Worm (Caenorhabditis elegans) whole organism, L3 larva: ENCODE data around the gene Y17D7B.10.

ENCODE experiments used
- ZK546.5 ChIP-seq: sonication (generic microtip); optimal IDR thresholded peaks from 2 replicates; lab custom pipeline; 2017; ENCODE audit warnings: missing biosample characterization, missing genetic modification characterization
- ceh-82 ChIP-seq: fragments of 150-350 bp; optimal IDR thresholded peaks from 2 replicates; lab custom pipeline; 2014; ENCODE audit warnings: missing biosample characterization, missing genetic modification characterization
- ceh-9 ChIP-seq: sonication (generic microtip); optimal IDR thresholded peaks from 2 replicates; lab custom pipeline; 2018; ENCODE audit warnings: missing biosample characterization, missing genetic modification characterization
- daf-12 ChIP-seq: fragments of 150-350 bp; optimal IDR thresholded peaks from 2 replicates; lab custom pipeline; 2014; ENCODE audit warnings: missing biosample characterization, missing genetic modification reagents, missing genetic modification characterization
- egl-27 ChIP-seq: sonication (generic microtip); optimal IDR thresholded peaks from 4 replicates; lab custom pipeline; 2017; ENCODE audit warnings: missing biosample characterization, missing genetic modification reagents, missing genetic modification characterization
- egl-5 ChIP-seq: fragments of 150-350 bp; optimal IDR thresholded peaks from 2 replicates; lab custom pipeline; 2017; ENCODE audit warnings: missing biosample characterization, missing genetic modification reagents, missing genetic modification characterization, inconsistent platforms
- elt-2 ChIP-seq: sonication (generic microtip); optimal IDR thresholded peaks from 2 replicates; lab custom pipeline; 2016; ENCODE audit warnings: missing genetic modification reagents, mild to moderate bottlenecking, missing genetic modification characterization, missing compliant biosample characterization
- elt-3 ChIP-seq, 3 experiments: fragments of 150-350 bp in 1 of 3; sonication (generic microtip) in 2 of 3; optimal IDR thresholded peaks; 2 replicates in 2 of 3; 4 replicates in 1 of 3; lab custom pipeline; 2014 to 2017; ENCODE audit warnings: missing biosample characterization in 3 of 3, missing genetic modification characterization in 3 of 3
- fkh-10 ChIP-seq: sonication (generic microtip); optimal IDR thresholded peaks from 2 replicates; lab custom pipeline; 2017; ENCODE audit warnings: missing biosample characterization, missing genetic modification reagents, missing genetic modification characterization
- fkh-2 ChIP-seq: fragments of 150-350 bp; optimal IDR thresholded peaks from 2 replicates; lab custom pipeline; 2014; ENCODE audit warnings: missing biosample characterization, missing genetic modification reagents, missing genetic modification characterization
- hmg-11 ChIP-seq: sonication (generic microtip); optimal IDR thresholded peaks from 2 replicates; lab custom pipeline; 2016; ENCODE audit warnings: missing genetic modification characterization, missing compliant biosample characterization
- lin-15B ChIP-seq: fragments of 150-350 bp; optimal IDR thresholded peaks from 2 replicates; lab custom pipeline; 2014; ENCODE audit warnings: missing biosample characterization, missing genetic modification characterization
- lin-39 ChIP-seq: fragments of 150-350 bp; optimal IDR thresholded peaks from 2 replicates; lab custom pipeline; 2018; ENCODE audit warnings: missing biosample characterization, missing genetic modification reagents, missing genetic modification characterization
- lsy-12 ChIP-seq: sonication (generic microtip); optimal IDR thresholded peaks from 2 replicates; lab custom pipeline; 2016; ENCODE audit warnings: mild to moderate bottlenecking, missing genetic modification characterization, missing compliant biosample characterization
- mdl-1 ChIP-seq: fragments of 150-350 bp; optimal IDR thresholded peaks from 2 replicates; lab custom pipeline; 2014; ENCODE audit warnings: missing biosample characterization, missing genetic modification characterization
- mml-1 ChIP-seq: fragments of 150-350 bp; sonication (generic microtip); optimal IDR thresholded peaks from 3 replicates; lab custom pipeline; 2014; ENCODE audit warnings: missing biosample characterization, missing genetic modification characterization
- nfya-1 ChIP-seq: sonication (generic microtip); optimal IDR thresholded peaks from 2 replicates; lab custom pipeline; 2017; ENCODE audit warnings: missing genetic modification characterization, mild to moderate bottlenecking, missing compliant biosample characterization, antibody characterized with exemption, moderate library complexity; ENCODE audit not compliant: insufficient read depth
- nhr-23 ChIP-seq: fragments of 150-350 bp; optimal IDR thresholded peaks from 2 replicates; lab custom pipeline; 2014; ENCODE audit warnings: missing biosample characterization, missing genetic modification reagents, missing genetic modification characterization
- nhr-25 ChIP-seq: sonication (generic microtip); optimal IDR thresholded peaks from 2 replicates; lab custom pipeline; 2017; ENCODE audit warnings: missing biosample characterization, missing genetic modification characterization
- nhr-43 ChIP-seq: sonication (generic microtip); optimal IDR thresholded peaks from 2 replicates; lab custom pipeline; 2016; ENCODE audit warnings: mild to moderate bottlenecking, missing genetic modification characterization, missing compliant biosample characterization; ENCODE audit not compliant: poor library complexity, severe bottlenecking
- nhr-67 ChIP-seq: fragments of 150-350 bp; optimal IDR thresholded peaks from 2 replicates; lab custom pipeline; 2014; ENCODE audit warnings: missing biosample characterization, missing genetic modification characterization
- nhr-77 ChIP-seq: fragments of 150-350 bp; optimal IDR thresholded peaks from 2 replicates; lab custom pipeline; 2014; ENCODE audit warnings: missing biosample characterization, missing genetic modification characterization
- pha-4 ChIP-seq: fragments of 150-350 bp; optimal IDR thresholded peaks from 2 replicates; lab custom pipeline; 2014; ENCODE audit warnings: missing biosample characterization, missing genetic modification reagents, missing genetic modification characterization
- pqm-1 ChIP-seq: fragments of 150-350 bp; optimal IDR thresholded peaks from 2 replicates; lab custom pipeline; 2017; ENCODE audit warnings: missing biosample characterization, missing genetic modification characterization, inconsistent platforms
- sea-2 ChIP-seq: fragments of 150-350 bp; sonication (generic microtip); optimal IDR thresholded peaks from 4 replicates; lab custom pipeline; 2014; ENCODE audit warnings: missing biosample characterization, missing genetic modification reagents, missing genetic modification characterization
- skn-1 ChIP-seq: fragments of 150-350 bp; optimal IDR thresholded peaks from 2 replicates; lab custom pipeline; 2014; ENCODE audit warnings: missing biosample characterization, missing genetic modification characterization
- snpc-4 ChIP-seq: fragments of 150-350 bp; optimal IDR thresholded peaks from 2 replicates; lab custom pipeline; 2014; ENCODE audit warnings: missing biosample characterization, missing genetic modification characterization
- tbx-2 ChIP-seq: sonication (generic microtip); optimal IDR thresholded peaks from 2 replicates; lab custom pipeline; 2016; ENCODE audit warnings: mild to moderate bottlenecking, missing genetic modification characterization, missing compliant biosample characterization
- unc-39 ChIP-seq: sonication (generic microtip); optimal IDR thresholded peaks from 4 replicates; lab custom pipeline; 2017; ENCODE audit warnings: missing biosample characterization, missing genetic modification characterization
- unc-62 ChIP-seq: fragments of 150-350 bp; sonication (generic microtip); optimal IDR thresholded peaks from 4 replicates; lab custom pipeline; 2014; ENCODE audit warnings: missing biosample characterization, missing genetic modification reagents, missing genetic modification characterization
- zag-1 ChIP-seq: fragments of 150-350 bp; optimal IDR thresholded peaks from 2 replicates; lab custom pipeline; 2014; ENCODE audit warnings: missing biosample characterization, missing genetic modification characterization
- ztf-4 ChIP-seq: fragments of 150-350 bp; optimal IDR thresholded peaks from 2 replicates; lab custom pipeline; 2014; ENCODE audit warnings: missing biosample characterization, missing genetic modification characterization

Gene Y17D7B.10

ce11 chrV:18771804-18772386 is 11.6 kb upstream of the Y17D7B.10 start:
- no peak for TF ChIP-seq hmg-11 (tag; lab: Kevin White, UChicago)
- TF ChIP-seq ceh-9 (tag; lab: Kevin White, UChicago): no peak
- no peak for TF ChIP-seq daf-12 (tag; lab: Kevin White, UChicago)
- TF ChIP-seq elt-3 (tag; optimal IDR thresholded peaks at IDR 0.05; lab: Kevin White, UChicago): no peak
- no peak for TF ChIP-seq ZK546.5 (tag; lab: Kevin White, UChicago)
- no peak for TF ChIP-seq unc-62 (GFP tag; lab: Kevin White, UChicago)
- TF ChIP-seq ceh-82 (tag; lab: Kevin White, UChicago): no peak
- TF ChIP-seq nhr-43 (tag; lab: Kevin White, UChicago): no peak
- TF ChIP-seq nhr-23 (tag; lab: Kevin White, UChicago): no peak
- TF ChIP-seq unc-39 (tag; lab: Kevin White, UChicago): no peak
- TF ChIP-seq skn-1 (tag; lab: Kevin White, UChicago): no peak

DNA sequence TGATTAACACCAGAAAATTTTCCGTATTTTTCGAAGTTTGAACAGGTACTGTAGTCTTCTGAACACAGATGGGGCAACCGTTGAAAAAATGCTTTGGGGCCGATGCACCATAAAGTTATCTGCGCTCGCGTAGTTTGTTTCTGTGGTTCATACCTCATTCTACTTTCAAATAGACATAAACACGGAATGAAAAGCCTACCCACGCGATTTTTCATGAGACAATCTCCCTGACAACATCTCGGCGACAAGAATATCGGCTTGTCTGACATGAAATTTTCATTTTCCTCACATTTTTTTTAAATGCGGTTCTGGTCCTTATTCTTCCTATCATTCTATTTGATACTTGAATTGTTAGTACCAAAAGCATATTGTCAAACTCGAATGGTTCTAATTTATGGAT is 10.8 kb upstream of the Y17D7B.10 start, which contains the start of gene clec-257:
clec-257 (plus strand) TSS at position 301 of the 400 bp plus-strand sequence.
- TF ChIP-seq daf-12 (tag; lab: Kevin White, UChicago) (no peak), pha-4 (tag; lab: Kevin White, UChicago) (no peak), snpc-4 (tag; lab: Kevin White, UChicago) (no peak), nhr-23 (tag; lab: Kevin White, UChicago) (no peak), egl-27 (no peak), fkh-2 (tag; lab: Kevin White, UChicago) (no peak)

ce11 chrV:18776245-18776737 is 7.2 kb upstream of the Y17D7B.10 start, which contains the start of gene Y17D7B.4:
Gene Y17D7B.4 (minus strand): TSS chrV:18776687.
- TF ChIP-seq mml-1 (tag; lab: Kevin White, UChicago) (no peak), pqm-1 (tag; lab: Kevin White, UChicago) (peak; percentile 18), ztf-4 (tag; lab: Kevin White, UChicago) (no peak)

DNA sequence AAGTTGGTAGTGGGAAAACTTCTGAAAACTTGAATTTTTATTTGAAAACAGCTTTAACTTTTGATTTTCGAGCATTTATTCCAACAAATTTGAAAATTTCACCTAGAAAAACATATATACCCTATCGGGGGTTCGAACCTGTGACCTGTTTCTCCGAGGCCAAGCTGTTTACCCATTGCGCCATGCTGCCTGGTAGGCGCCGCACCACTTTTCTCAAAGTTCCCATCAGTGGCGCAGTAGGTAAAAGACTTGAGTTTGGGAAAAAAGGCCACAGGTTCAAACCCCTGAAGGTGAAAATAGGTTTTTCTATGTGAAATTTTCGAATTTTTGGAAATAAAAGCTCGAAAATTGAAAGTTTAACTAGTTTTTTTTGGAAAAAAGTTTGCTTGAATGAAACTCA is 2.9 kb upstream of the Y17D7B.10 start:
- TF ChIP-seq pha-4 (tag; lab: Kevin White, UChicago): no peak

DNA sequence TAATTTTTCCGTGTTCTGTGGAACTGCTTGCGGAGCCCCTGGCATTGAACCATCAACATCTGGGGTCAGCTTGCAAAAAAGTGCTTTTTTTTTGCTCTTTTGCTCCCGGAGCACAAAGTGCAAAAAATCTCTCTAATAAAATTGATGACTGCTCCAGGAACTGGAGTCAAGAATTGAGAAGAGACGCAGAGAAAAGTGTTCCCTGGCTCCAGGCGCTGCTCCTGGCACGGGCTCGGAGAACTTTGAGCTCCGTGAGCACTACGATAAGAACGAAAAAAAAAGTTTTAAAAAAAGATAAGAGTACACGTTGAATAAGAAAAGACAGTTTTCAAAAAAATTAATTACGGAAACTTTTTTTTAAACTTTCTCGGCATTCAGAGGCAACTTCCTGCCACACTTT is 769 bp upstream of the Y17D7B.10 start:
- TF ChIP-seq pha-4 (tag; lab: Kevin White, UChicago): peak; percentile 18
- TF ChIP-seq lsy-12 (tag; lab: Kevin White, UChicago): no peak
- no peak for TF ChIP-seq nhr-67
- no peak for TF ChIP-seq tbx-2
- peak; percentile 82 for TF ChIP-seq elt-2 (tag; lab: Kevin White, UChicago)
- no peak for TF ChIP-seq snpc-4 (tag; lab: Kevin White, UChicago)
- no peak for TF ChIP-seq ZK546.5 (tag; lab: Kevin White, UChicago)
- no peak for TF ChIP-seq skn-1 (tag; lab: Kevin White, UChicago)
- TF ChIP-seq lin-15B (tag; lab: Kevin White, UChicago): no peak
- peak; percentile 32 for TF ChIP-seq pqm-1 (tag; lab: Kevin White, UChicago)
- TF ChIP-seq lin-39 (tag; lab: Kevin White, UChicago): peak; percentile 26

ce11 chrV:18786694-18787093 is 3.2 kb downstream of the Y17D7B.10 start, which contains the start of gene Y17D7B.3:
Gene Y17D7B.3 (minus strand): TSS chrV:18786794.
- no peak for TF ChIP-seq fkh-10
- no peak for TF ChIP-seq sea-2 (GFP tag; lab: Kevin White, UChicago)
- no peak for TF ChIP-seq mdl-1 (tag; lab: Kevin White, UChicago)
- no peak for TF ChIP-seq egl-5 (tag; lab: Kevin White, UChicago)
- TF ChIP-seq zag-1 (tag; lab: Kevin White, UChicago): no peak
- TF ChIP-seq nhr-25 (tag; lab: Kevin White, UChicago): no peak
- no peak for TF ChIP-seq elt-2 (tag; lab: Kevin White, UChicago)
- no peak for TF ChIP-seq ZK546.5 (tag; lab: Kevin White, UChicago)
- TF ChIP-seq nfya-1 (tag; lab: Kevin White, UChicago): no peak
- no peak for TF ChIP-seq fkh-2 (tag; lab: Kevin White, UChicago)
- TF ChIP-seq nhr-77: no peak
- TF ChIP-seq snpc-4 (tag; lab: Kevin White, UChicago): no peak
